Fruit fly (Drosophila melanogaster): ENCODE results near the gene CG43092.

CG43092 gene

dm6 chr3R:22781412-22781811 lies 11.9 kb upstream of the CG43092 start (continued):
- TF ChIP-seq pb (GFP tag; optimal IDR thresholded peaks at IDR 0.05) (no peak), Dref (GFP tag; IDR thresholded peaks at IDR 0.05) (no peak), ATbp (GFP tag; optimal IDR thresholded peaks at IDR 0.05) (no peak), nerfin-2 (GFP tag; IDR thresholded peaks at IDR 0.05; ENCODE audit: partially characterized antibody) (no peak), dan (GFP tag; IDR thresholded peaks at IDR 0.05) (no peak), CG31388 (GFP tag; optimal IDR thresholded peaks at IDR 0.05) (no peak), br (optimal IDR thresholded peaks at IDR 0.05) (no peak), CG17359 (tag; optimal IDR thresholded peaks at IDR 0.05) (peak; percentile 2), unc-4 (GFP tag; IDR thresholded peaks at IDR 0.05; ENCODE audit: partially characterized antibody) (no peak), CG8281 (tag; optimal IDR thresholded peaks at IDR 0.05) (no peak), dm (GFP tag; optimal IDR thresholded peaks at IDR 0.05) (no peak), mirr (GFP tag; optimal IDR thresholded peaks at IDR 0.05) (no peak), wor (GFP tag; IDR thresholded peaks at IDR 0.05) (no peak), Sox102F (GFP tag; optimal IDR thresholded peaks at IDR 0.05) (no peak), bab2 (GFP tag; optimal IDR thresholded peaks at IDR 0.05) (no peak), trh (GFP tag; optimal IDR thresholded peaks at IDR 0.05) (no peak), Vsx1 (GFP tag; optimal IDR thresholded peaks at IDR 0.05) (no peak), Ravus (GFP tag; IDR thresholded peaks at IDR 0.05) (no peak), CG16863 (GFP tag; optimal IDR thresholded peaks at IDR 0.05) (no peak), Oli (tag; optimal IDR thresholded peaks at IDR 0.05) (no peak), ato (GFP tag; IDR thresholded peaks at IDR 0.05; ENCODE audit: partially characterized antibody) (no peak), CG6765 (GFP tag; optimal IDR thresholded peaks at IDR 0.05) (peak; percentile 41), sens-2 (GFP tag; IDR thresholded peaks at IDR 0.05) (no peak), Ada2b (GFP tag; IDR thresholded peaks at IDR 0.05) (no peak), Opbp (GFP tag; IDR thresholded peaks at IDR 0.05; ENCODE audit: partially characterized antibody) (no peak), CG3407 (GFP tag; optimal IDR thresholded peaks at IDR 0.05) (no peak), Bteb2 (GFP tag; optimal IDR thresholded peaks at IDR 0.05) (no peak), CG10565 (GFP tag; optimal IDR thresholded peaks at IDR 0.05) (no peak), Mad (GFP tag; optimal IDR thresholded peaks at IDR 0.05) (no peak), CG12744 (GFP tag; optimal IDR thresholded peaks at IDR 0.05) (no peak), seq (GFP tag; IDR thresholded peaks at IDR 0.05) (no peak), CG18599 (GFP tag; optimal IDR thresholded peaks at IDR 0.05) (no peak), CG16779 (GFP tag; IDR thresholded peaks at IDR 0.05) (no peak), CG9797 (GFP tag; optimal IDR thresholded peaks at IDR 0.05) (no peak), CG9609 (GFP tag; optimal IDR thresholded peaks at IDR 0.05) (no peak), sqz (GFP tag; optimal IDR thresholded peaks at IDR 0.05) (peak; percentile 18), Pdp1 (GFP tag; optimal IDR thresholded peaks at IDR 0.05) (peak in 1 of 2 experiments; percentile 93), nom (GFP tag; optimal IDR thresholded peaks at IDR 0.05) (peak; percentile 49), Fer1 (GFP tag; optimal IDR thresholded peaks at IDR 0.05) (no peak), grn (GFP tag; optimal IDR thresholded peaks at IDR 0.05) (no peak), Adf1 (GFP tag; IDR thresholded peaks at IDR 0.05) (peak; percentile 61; the same call in 1 of the 2 replicates), jigr1 (GFP tag; IDR thresholded peaks at IDR 0.05) (no peak), insv (GFP tag; optimal IDR thresholded peaks at IDR 0.05) (no peak), Sin3A (optimal IDR thresholded peaks at IDR 0.05) (no peak), wdn (GFP tag; IDR thresholded peaks at IDR 0.05) (no peak), CG2202 (tag; optimal IDR thresholded peaks at IDR 0.05) (no peak), gcm2 (GFP tag; optimal IDR thresholded peaks at IDR 0.05) (no peak), salm (tag; optimal IDR thresholded peaks at IDR 0.05) (no peak), BtbVII (GFP tag; optimal IDR thresholded peaks at IDR 0.05) (no peak), CG12071 (GFP tag; optimal IDR thresholded peaks at IDR 0.05) (peak; percentile 27), Hr78 (GFP tag; optimal IDR thresholded peaks at IDR 0.05) (peak in 1 of 2 experiments; percentile 3), sim (GFP tag; IDR thresholded peaks at IDR 0.05) (no peak)

Measured in whole organism, embryonic.